Fruit fly (Drosophila melanogaster) whole organism, pupa: ENCODE data around the gene Gs1.
A peak's percentile ranks its signal among the peaks of the same experiment; 100 is the strongest.

Source experiments
- CG10348 ChIP-seq: fragments of 200-800 bp; sonication (Bioruptor generic); IDR thresholded peaks from 2 replicates; pipeline ENCODE4 v1.3.6; 2022; ENCODE audit warnings: missing biosample characterization, missing genetic modification characterization
- CG12605 ChIP-seq: fragments of 200-800 bp; sonication (Bioruptor generic); IDR thresholded peaks from 2 replicates; pipeline ENCODE4 v1.3.6; 2022; ENCODE audit warnings: missing biosample characterization, missing genetic modification characterization
- CG13204 ChIP-seq: fragments of 200-800 bp; sonication (Bioruptor generic); optimal IDR thresholded peaks from 2 replicates; lab custom pipeline; 2018; ENCODE audit warnings: missing biosample characterization, mild to moderate bottlenecking, missing genetic modification characterization, moderate library complexity
- CG14655 ChIP-seq: fragments of 200-800 bp; sonication (Bioruptor generic); optimal IDR thresholded peaks from 3 replicates; lab custom pipeline; 2017; ENCODE audit warnings: mild to moderate bottlenecking, missing biosample characterization, missing genetic modification reagents, missing genetic modification characterization
- CG15710 ChIP-seq: fragments of 200-800 bp; sonication (Bioruptor generic); optimal IDR thresholded peaks from 2 replicates; lab custom pipeline; 2018; ENCODE audit warnings: missing biosample characterization, mild to moderate bottlenecking, missing genetic modification characterization, moderate library complexity
- CG17806 ChIP-seq: fragments of 200-800 bp; sonication (Bioruptor generic); optimal IDR thresholded peaks from 2 replicates; lab custom pipeline; 2018; ENCODE audit warnings: missing biosample characterization, mild to moderate bottlenecking, missing genetic modification characterization, moderate library complexity
- CG32121 ChIP-seq: fragments of 200-800 bp; sonication (Bioruptor generic); IDR thresholded peaks from 2 replicates; pipeline ENCODE4 v1.3.6; 2022; ENCODE audit warnings: missing biosample characterization, missing genetic modification characterization
- CG34367 ChIP-seq: fragments of 200-800 bp; sonication (Bioruptor generic); optimal IDR thresholded peaks from 2 replicates; lab custom pipeline; 2018; ENCODE audit warnings: missing biosample characterization, mild to moderate bottlenecking, missing genetic modification characterization
- CG4496 ChIP-seq: fragments of 200-800 bp; sonication (Bioruptor generic); IDR thresholded peaks from 3 replicates; pipeline ENCODE4 v1.3.6; 2022; ENCODE audit warnings: missing biosample characterization, missing genetic modification characterization
- CG8159 ChIP-seq: fragments of 200-800 bp; sonication (Bioruptor generic); optimal IDR thresholded peaks from 3 replicates; lab custom pipeline; 2018; ENCODE audit warnings: missing biosample characterization, mild to moderate bottlenecking, missing genetic modification characterization, moderate library complexity
- CG8301 ChIP-seq: fragments of 200-800 bp; sonication (Bioruptor generic); optimal IDR thresholded peaks from 2 replicates; lab custom pipeline; 2018; ENCODE audit warnings: missing biosample characterization, mild to moderate bottlenecking, missing genetic modification characterization
- CG9948 ChIP-seq: fragments of 200-800 bp; sonication (Bioruptor generic); optimal IDR thresholded peaks from 2 replicates; lab custom pipeline; 2018; ENCODE audit warnings: missing biosample characterization, mild to moderate bottlenecking, missing genetic modification characterization, moderate library complexity
- D1 ChIP-seq: fragments of 200-800 bp; sonication (Bioruptor generic); optimal IDR thresholded peaks from 2 replicates; lab custom pipeline; 2018; ENCODE audit warnings: missing biosample characterization, mild to moderate bottlenecking, missing genetic modification characterization, moderate library complexity
- EcR ChIP-seq: fragments of 200-800 bp; sonication (Bioruptor generic); optimal IDR thresholded peaks from 3 replicates; lab custom pipeline; 2019; ENCODE audit warnings: missing biosample characterization, missing genetic modification characterization, mild to moderate bottlenecking, moderate library complexity, missing genetic modification reagents
- Ets98B ChIP-seq: fragments of 200-800 bp; sonication (Bioruptor generic); IDR thresholded peaks from 2 replicates; pipeline ENCODE4 v1.3.6; 2022; ENCODE audit warnings: missing biosample characterization, missing genetic modification characterization
- Pif1A ChIP-seq: fragments of 200-800 bp; sonication (Bioruptor generic); optimal IDR thresholded peaks from 3 replicates; lab custom pipeline; 2016; ENCODE audit warnings: missing biosample characterization, missing genetic modification characterization
- Pif1B ChIP-seq: fragments of 200-800 bp; sonication (Bioruptor generic); optimal IDR thresholded peaks from 3 replicates; lab custom pipeline; 2016; ENCODE audit warnings: missing biosample characterization, missing genetic modification characterization
- Snoo ChIP-seq: fragments of 200-800 bp; sonication (Bioruptor generic); optimal IDR thresholded peaks from 3 replicates; lab custom pipeline; 2017; ENCODE audit warnings: missing biosample characterization, mild to moderate bottlenecking, missing genetic modification characterization, inconsistent platforms
- fd96Ca ChIP-seq: fragments of 200-800 bp; sonication (Bioruptor generic); IDR thresholded peaks from 3 replicates; pipeline ENCODE4 v1.3.6; 2022; ENCODE audit warnings: missing biosample characterization, missing genetic modification characterization
- gl ChIP-seq: fragments of 200-800 bp; sonication (Bioruptor generic); optimal IDR thresholded peaks from 2 replicates; lab custom pipeline; 2018; ENCODE audit warnings: missing biosample characterization, mild to moderate bottlenecking, missing genetic modification characterization
- rn ChIP-seq: fragments of 200-800 bp; sonication (Bioruptor generic); IDR thresholded peaks from 2 replicates; pipeline ENCODE4 v1.3.6; 2022; ENCODE audit warnings: missing biosample characterization, missing genetic modification characterization

Gs1 gene

DNA sequence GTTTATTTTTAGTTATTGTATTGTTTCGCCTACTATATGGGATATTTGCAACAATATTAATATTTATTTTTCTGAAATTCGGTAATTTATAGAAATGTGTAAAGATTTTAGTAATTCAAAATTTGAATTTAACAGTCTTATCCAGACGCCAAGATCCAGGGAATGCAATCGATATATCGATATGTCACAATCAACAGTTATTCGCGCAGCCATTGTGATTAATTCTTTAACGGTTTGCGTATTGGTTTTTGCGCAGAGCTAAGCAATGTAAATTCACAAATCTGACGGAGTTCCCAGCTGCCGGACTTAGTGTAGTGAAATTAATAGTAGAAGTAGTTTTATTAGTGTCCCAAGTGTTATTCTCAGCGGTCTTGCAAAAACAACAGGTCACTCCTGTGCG, 17.4 kb upstream of the Gs1 start, which contains the start of gene ND-15:
ND-15 (plus strand) TSS at position 298 of the 400 bp plus-strand sequence.
- TF ChIP-seq Pif1A (GFP tag; lab: Kevin White, UChicago) = no peak
- no peak for TF ChIP-seq CG34367 (tag; lab: Kevin White, UChicago)
- no peak for TF ChIP-seq D1 (tag; lab: Kevin White, UChicago)
- no peak for TF ChIP-seq CG8159 (tag; lab: Kevin White, UChicago)
- TF ChIP-seq EcR = no peak
- TF ChIP-seq CG10348 (GFP tag; lab: Robert Waterston, UW) = no peak

DNA sequence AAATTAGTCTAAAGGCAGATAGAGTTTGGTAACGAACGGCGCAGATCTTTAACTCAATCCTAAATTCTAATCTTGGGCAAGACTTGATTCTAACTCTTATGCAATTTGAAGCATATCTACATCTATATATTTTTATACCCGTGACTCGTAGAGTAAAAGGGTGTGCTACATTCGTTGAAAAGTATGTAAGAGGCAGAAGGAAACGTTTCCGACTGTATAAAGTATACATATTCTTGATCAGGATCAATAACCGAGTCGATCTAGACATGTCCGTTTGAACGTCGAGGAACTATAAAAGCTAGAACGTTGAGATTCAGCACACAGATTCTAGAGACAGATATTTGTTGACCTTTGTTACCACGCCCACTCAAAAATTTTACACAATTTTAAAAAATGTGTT, 15.5 kb upstream of the Gs1 start, which contains the start of gene CG13694:
CG13694 (minus strand) TSS at position 101 of the 400 bp plus-strand sequence.
- TF ChIP-seq CG10348 (GFP tag; lab: Robert Waterston, UW) (no peak), CG14655 (GFP tag; lab: Kevin White, UChicago) (no peak)

DNA sequence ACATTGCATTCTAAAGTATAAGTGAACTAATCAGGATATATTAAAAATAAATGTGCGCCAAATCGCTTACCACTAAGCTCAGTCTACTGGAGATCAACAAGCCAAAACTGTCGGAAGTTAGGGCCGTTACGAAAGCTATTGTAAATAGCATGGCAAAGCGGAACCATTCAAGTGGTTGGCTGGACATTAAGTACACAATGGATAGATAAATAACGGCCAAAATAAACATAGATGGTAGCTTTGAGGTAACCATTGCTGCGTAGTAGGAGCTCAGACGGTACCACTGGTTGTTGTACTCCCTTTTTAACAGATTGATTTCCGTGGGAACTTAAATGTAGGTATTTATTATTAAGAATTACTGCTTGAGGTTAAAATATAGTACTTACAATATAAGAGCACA, 14.1 kb upstream of the Gs1 start:
- TF ChIP-seq Ets98B (GFP tag; lab: Robert Waterston, UW) (no peak), CG9948 (no peak), CG34367 (tag; lab: Kevin White, UChicago) (no peak), CG4496 (GFP tag; lab: Robert Waterston, UW) (no peak)

DNA sequence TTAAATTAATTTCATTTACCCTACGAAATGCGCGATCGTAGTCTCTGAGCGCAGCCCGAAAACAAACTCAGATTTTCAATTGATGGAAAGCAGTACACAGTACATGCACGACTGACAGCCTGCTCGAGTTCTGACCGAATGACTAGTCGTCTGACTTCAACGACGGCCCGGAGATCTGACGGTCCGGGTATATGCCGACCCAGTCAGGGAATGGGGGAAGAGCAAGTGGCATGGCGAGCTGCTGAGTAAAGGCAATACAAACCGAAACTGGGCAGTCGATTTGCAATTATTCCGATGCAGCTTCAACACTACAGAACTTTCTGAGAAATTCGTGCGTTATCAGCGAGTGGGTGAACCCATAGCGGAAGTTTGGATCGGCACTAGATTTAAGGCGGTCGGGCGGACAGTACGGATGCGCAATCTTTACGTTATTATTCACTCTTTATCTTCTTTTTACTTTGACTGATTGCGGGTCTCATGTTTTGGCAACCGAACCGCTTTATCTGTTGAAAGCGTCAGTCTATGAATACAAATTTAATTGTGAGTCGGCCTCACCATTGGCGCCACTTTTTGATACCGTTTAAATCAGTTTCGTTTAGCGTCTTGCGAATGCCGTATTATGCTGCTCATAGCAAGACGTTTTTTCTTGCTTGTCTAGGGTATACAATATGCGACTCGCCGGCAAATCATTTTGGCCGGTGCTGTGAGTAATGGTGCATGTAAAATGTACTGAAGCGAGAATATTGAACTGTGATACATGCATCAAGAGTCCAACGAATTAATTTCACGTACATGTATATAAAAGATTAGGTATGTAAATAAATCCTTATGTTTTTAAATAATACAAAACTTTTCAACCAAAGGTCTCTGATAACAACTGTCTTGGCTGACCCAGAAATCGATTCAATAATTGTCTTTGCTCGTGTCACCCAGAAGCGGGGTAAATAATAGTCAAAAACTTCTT, 11.1 kb upstream of the Gs1 start:
- TF ChIP-seq Pif1A (GFP tag; lab: Kevin White, UChicago) (peak; percentile 56), EcR (no peak), CG14655 (GFP tag; lab: Kevin White, UChicago) (peak; percentile 28), Snoo (tag; lab: Kevin White, UChicago) (no peak), Pif1B (GFP tag; lab: Kevin White, UChicago) (peak; percentile 30), CG8301 (tag; lab: Kevin White, UChicago) (peak; percentile 49), fd96Ca (GFP tag; lab: Robert Waterston, UW) (no peak), rn (GFP tag; lab: Robert Waterston, UW) (no peak), Ets98B (GFP tag; lab: Robert Waterston, UW) (no peak), CG17806 (tag; lab: Kevin White, UChicago) (peak; percentile 26), gl (no peak), CG12605 (GFP tag; lab: Robert Waterston, UW) (no peak), CG4496 (GFP tag; lab: Robert Waterston, UW) (no peak), CG15710 (tag; lab: Kevin White, UChicago) (peak; percentile 17), CG8159 (tag; lab: Kevin White, UChicago) (no peak), CG13204 (no peak), CG10348 (GFP tag; lab: Robert Waterston, UW) (no peak), CG34367 (tag; lab: Kevin White, UChicago) (no peak), CG32121 (GFP tag; lab: Robert Waterston, UW) (peak; percentile 12; the same call in 1 of the 2 replicates)

DNA sequence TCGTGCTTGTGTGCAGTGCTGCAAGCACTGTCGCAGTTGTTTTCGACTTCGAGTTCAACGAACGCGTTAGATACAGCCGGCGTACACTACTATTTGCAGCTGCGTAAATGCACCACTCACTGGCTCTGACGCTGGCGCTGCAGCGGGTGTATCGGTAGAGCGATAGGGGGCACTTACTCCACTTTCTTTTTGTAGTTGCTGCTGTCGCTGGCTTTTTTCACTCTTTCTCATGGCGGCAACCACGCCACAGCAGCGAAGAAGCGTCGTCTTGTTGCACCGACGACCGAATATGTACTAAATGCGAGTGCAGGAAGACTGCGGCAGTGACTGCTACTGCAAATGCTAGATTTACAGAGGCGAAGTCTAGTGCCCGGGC, 10.4 kb upstream of the Gs1 start, which contains the start of gene CG4822:
CG4822 (minus strand) TSS at position 299 of the 376 bp plus-strand sequence.
- TF ChIP-seq CG34367 (tag; lab: Kevin White, UChicago) (no peak), EcR (peak; percentile 87), CG12605 (GFP tag; lab: Robert Waterston, UW) (peak; percentile 56), Ets98B (GFP tag; lab: Robert Waterston, UW) (peak; percentile 83; the same call in 1 of the 2 replicates), CG8301 (tag; lab: Kevin White, UChicago) (no peak), CG13204 (peak; percentile 33), CG10348 (GFP tag; lab: Robert Waterston, UW) (no peak), fd96Ca (GFP tag; lab: Robert Waterston, UW) (peak; percentile 71; the same call in 1 of the 3 replicates), CG4496 (GFP tag; lab: Robert Waterston, UW) (peak; percentile 73; the same call in 2 of the 3 replicates), Pif1A (GFP tag; lab: Kevin White, UChicago) (no peak), CG32121 (GFP tag; lab: Robert Waterston, UW) (peak; percentile 42; the same call in 1 of the 2 replicates)

DNA sequence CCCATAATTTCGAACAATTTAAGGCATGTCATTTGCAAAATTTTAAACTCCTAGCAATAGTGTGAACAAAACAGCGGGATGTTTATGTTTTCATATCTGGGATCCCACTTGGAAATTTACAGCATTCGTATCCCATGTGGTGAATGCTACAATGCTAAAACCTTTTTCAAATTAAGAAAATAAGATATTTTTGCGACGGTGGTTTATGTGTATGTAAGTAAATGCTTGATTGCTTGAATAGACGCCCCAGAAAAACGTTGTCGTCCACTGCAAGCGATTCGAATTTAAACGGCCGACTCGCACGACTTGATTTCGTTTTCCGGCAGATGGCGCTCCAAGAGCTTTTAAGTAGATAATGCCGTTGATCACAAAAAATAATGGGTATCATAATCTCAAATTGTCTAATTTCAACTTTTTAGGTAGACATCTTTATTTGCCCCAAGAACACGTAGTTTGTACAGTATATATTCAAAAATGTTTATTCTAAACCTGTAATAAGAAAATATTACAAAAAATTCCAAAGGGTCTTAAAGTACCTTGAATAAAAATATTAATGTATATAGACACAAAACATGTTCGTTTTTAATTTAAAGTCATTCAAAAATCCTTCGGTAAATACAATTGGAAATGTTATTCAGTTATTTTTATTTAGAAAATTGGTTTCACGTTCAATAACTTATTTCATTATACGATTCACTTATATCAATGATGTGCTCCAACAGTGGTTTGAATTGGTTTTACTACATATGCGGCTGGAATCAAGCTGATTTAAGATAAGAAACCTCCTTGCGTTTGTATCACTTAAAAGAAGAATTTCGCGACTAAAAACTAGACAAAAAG, 9.5 kb upstream of the Gs1 start:
- TF ChIP-seq Pif1A (GFP tag; lab: Kevin White, UChicago) (no peak), gl (no peak), CG13204 (no peak), CG17806 (tag; lab: Kevin White, UChicago) (no peak), CG4496 (GFP tag; lab: Robert Waterston, UW) (0 out of 3 replicates have a peak, but pooled peaks have one; percentile 7), CG34367 (tag; lab: Kevin White, UChicago) (no peak), D1 (tag; lab: Kevin White, UChicago) (peak; percentile 21), CG8159 (tag; lab: Kevin White, UChicago) (no peak), CG9948 (no peak), CG32121 (GFP tag; lab: Robert Waterston, UW) (no peak), CG12605 (GFP tag; lab: Robert Waterston, UW) (no peak), CG15710 (tag; lab: Kevin White, UChicago) (no peak), CG14655 (GFP tag; lab: Kevin White, UChicago) (no peak), fd96Ca (GFP tag; lab: Robert Waterston, UW) (no peak), CG10348 (GFP tag; lab: Robert Waterston, UW) (no peak)
